Fruit fly (Drosophila melanogaster) whole organism, embryonic: ENCODE data around the gene CG13721.
A peak's percentile ranks its signal among the peaks of the same experiment; 100 is the strongest.

Experiments
- BEAF-32 ChIP-seq: fragments of 200-800 bp; sonication (Bioruptor generic); optimal IDR thresholded peaks from 3 replicates; lab custom pipeline; 2017; ENCODE audit warnings: missing biosample characterization, missing genetic modification characterization, mild to moderate bottlenecking, moderate library complexity, missing genetic modification reagents
- CG10147 ChIP-seq: fragments of 200-800 bp; sonication (Bioruptor generic); optimal IDR thresholded peaks from 2 replicates; lab custom pipeline; 2019; ENCODE audit warnings: missing biosample characterization, mild to moderate bottlenecking, missing genetic modification characterization, moderate library complexity
- CG10979 ChIP-seq: fragments of 200-800 bp; sonication (Bioruptor generic); optimal IDR thresholded peaks from 2 replicates; lab custom pipeline; 2018; ENCODE audit warnings: missing biosample characterization, mild to moderate bottlenecking, missing genetic modification characterization, moderate library complexity
- CG1233 ChIP-seq: fragments of 200-800 bp; sonication (Bioruptor generic); optimal IDR thresholded peaks from 4 replicates; lab custom pipeline; 2018; ENCODE audit warnings: missing biosample characterization, mild to moderate bottlenecking, missing genetic modification characterization
- CG12942 ChIP-seq: fragments of 200-800 bp; sonication (Bioruptor generic); optimal IDR thresholded peaks from 3 replicates; lab custom pipeline; 2016; ENCODE audit warnings: missing biosample characterization, missing genetic modification characterization
- CG13123 ChIP-seq: fragments of 200-800 bp; sonication (Bioruptor generic); optimal IDR thresholded peaks from 2 replicates; lab custom pipeline; 2016; ENCODE audit warnings: missing biosample characterization, missing genetic modification characterization
- CG15514 ChIP-seq: fragments of 200-800 bp; sonication (Bioruptor generic); optimal IDR thresholded peaks from 3 replicates; lab custom pipeline; 2017; ENCODE audit warnings: missing biosample characterization, missing genetic modification characterization, mild to moderate bottlenecking, moderate library complexity, missing genetic modification reagents
- CG1602 ChIP-seq: fragments of 200-800 bp; sonication (Bioruptor generic); optimal IDR thresholded peaks from 3 replicates; lab custom pipeline; 2016; ENCODE audit warnings: missing biosample characterization, missing genetic modification characterization
- CG17186 ChIP-seq: fragments of 200-800 bp; sonication (Bioruptor generic); optimal IDR thresholded peaks from 3 replicates; lab custom pipeline; 2017; ENCODE audit warnings: missing biosample characterization, missing genetic modification reagents, missing genetic modification characterization
- CG17802 ChIP-seq: fragments of 200-800 bp; sonication (Bioruptor generic); optimal IDR thresholded peaks from 2 replicates; lab custom pipeline; 2018; ENCODE audit warnings: missing biosample characterization, mild to moderate bottlenecking, missing genetic modification characterization, moderate library complexity
- CG30403 ChIP-seq: fragments of 200-800 bp; sonication (Bioruptor generic); optimal IDR thresholded peaks from 3 replicates; lab custom pipeline; 2016; ENCODE audit warnings: missing biosample characterization, missing genetic modification characterization
- CG32532 ChIP-seq: fragments of 200-800 bp; sonication (Bioruptor generic); IDR thresholded peaks from 2 replicates; pipeline ENCODE4 v1.3.6; 2022; ENCODE audit warnings: missing biosample characterization, missing genetic modification characterization
- CG32767 ChIP-seq: fragments of 200-800 bp; sonication (Bioruptor generic); IDR thresholded peaks from 2 replicates; pipeline ENCODE4 v1.3.6; 2022; ENCODE audit warnings: missing biosample characterization, missing genetic modification characterization
- CG4282 ChIP-seq: fragments of 200-800 bp; sonication (Bioruptor generic); optimal IDR thresholded peaks from 2 replicates; lab custom pipeline; 2016; ENCODE audit warnings: missing biosample characterization, missing genetic modification characterization
- CG4854 ChIP-seq: fragments of 200-800 bp; sonication (Bioruptor generic); optimal IDR thresholded peaks from 2 replicates; lab custom pipeline; 2016; ENCODE audit warnings: missing biosample characterization, missing genetic modification characterization, inconsistent platforms
- CG7271 ChIP-seq: fragments of 200-800 bp; sonication (Bioruptor generic); optimal IDR thresholded peaks from 2 replicates; lab custom pipeline; 2018; ENCODE audit warnings: missing biosample characterization, mild to moderate bottlenecking, missing genetic modification characterization, moderate library complexity
- CG8281 ChIP-seq: fragments of 200-800 bp; sonication (Bioruptor generic); optimal IDR thresholded peaks from 2 replicates; lab custom pipeline; 2018; ENCODE audit warnings: missing biosample characterization, mild to moderate bottlenecking, missing genetic modification characterization, moderate library complexity
- CG8290 ChIP-seq, 3 experiments: fragments of 200-800 bp; sonication (Bioruptor generic); optimal IDR thresholded peaks; 2 replicates each; lab custom pipeline; 2016 to 2019; ENCODE audit warnings: missing biosample characterization in 3 of 3, missing genetic modification characterization in 3 of 3, mild to moderate bottlenecking in 2 of 3, moderate library complexity in 1 of 3
- CG9437 ChIP-seq: fragments of 200-800 bp; sonication (Bioruptor generic); optimal IDR thresholded peaks from 2 replicates; lab custom pipeline; 2018; ENCODE audit warnings: missing biosample characterization, mild to moderate bottlenecking, missing genetic modification characterization
- CG9797 ChIP-seq: fragments of 200-800 bp; sonication (Bioruptor generic); optimal IDR thresholded peaks from 3 replicates; lab custom pipeline; 2018; ENCODE audit warnings: missing biosample characterization, mild to moderate bottlenecking, missing genetic modification characterization
- CkIIα-i1 ChIP-seq: fragments of 200-800 bp; sonication (Bioruptor generic); IDR thresholded peaks from 2 replicates; pipeline ENCODE4 v1.3.6; 2022; ENCODE audit warnings: missing biosample characterization, missing genetic modification characterization
- Dfd ChIP-seq, 2 experiments: fragments of >200 bp; optimal IDR thresholded peaks; 2 replicates each; lab custom pipeline; 2017; ENCODE audit warnings: missing biosample characterization in 2 of 2, missing genetic modification characterization in 2 of 2
- Doc2 ChIP-seq: fragments of 200-800 bp; sonication (Bioruptor generic); IDR thresholded peaks from 2 replicates; pipeline ENCODE4 v1.3.6; 2022; ENCODE audit warnings: missing biosample characterization, missing genetic modification characterization
- Ets97D ChIP-seq: fragments of 200-800 bp; sonication (Bioruptor generic); optimal IDR thresholded peaks from 3 replicates; lab custom pipeline; 2016; ENCODE audit warnings: missing biosample characterization, missing genetic modification characterization
- HmgD ChIP-seq: fragments of 200-800 bp; sonication (Bioruptor generic); optimal IDR thresholded peaks from 3 replicates; lab custom pipeline; 2016; ENCODE audit warnings: missing biosample characterization, missing genetic modification characterization
- HmgZ ChIP-seq: fragments of 200-800 bp; sonication (Bioruptor generic); optimal IDR thresholded peaks from 2 replicates; lab custom pipeline; 2018; ENCODE audit warnings: missing biosample characterization, mild to moderate bottlenecking, missing genetic modification characterization
- Hr39 ChIP-seq: fragments of >200 bp; optimal IDR thresholded peaks from 2 replicates; lab custom pipeline; 2017
- Jarid2 ChIP-seq: fragments of 200-800 bp; sonication (Bioruptor generic); optimal IDR thresholded peaks from 3 replicates; lab custom pipeline; 2017; ENCODE audit warnings: mild to moderate bottlenecking, missing biosample characterization, missing genetic modification reagents, missing genetic modification characterization
- Mad ChIP-seq: fragments of 200-800 bp; sonication (Bioruptor generic); optimal IDR thresholded peaks from 2 replicates; lab custom pipeline; 2016; ENCODE audit warnings: missing biosample characterization, missing genetic modification characterization
- Optix ChIP-seq: fragments of 200-800 bp; sonication (Bioruptor generic); IDR thresholded peaks from 3 replicates; pipeline ENCODE4 v1.3.6; 2022; ENCODE audit warnings: missing biosample characterization, missing genetic modification characterization
- Sin3A ChIP-seq: fragments of >200 bp; optimal IDR thresholded peaks from 2 replicates; lab custom pipeline; 2018
- Spps ChIP-seq: fragments of 200-800 bp; sonication (Bioruptor generic); optimal IDR thresholded peaks from 2 replicates; lab custom pipeline; 2018; ENCODE audit warnings: missing biosample characterization, mild to moderate bottlenecking, missing genetic modification characterization
- Stat92E ChIP-seq, 3 experiments: fragments of >200 bp in 2 of 3; fragments of 200-800 bp in 1 of 3; sonication (Bioruptor generic) in 1 of 3; optimal IDR thresholded peaks; 2 replicates each; lab custom pipeline; 2017 to 2019; ENCODE audit warnings: missing biosample characterization in 3 of 3, missing genetic modification characterization in 3 of 3, mild to moderate bottlenecking in 1 of 3, moderate library complexity in 1 of 3
- Xrp1 ChIP-seq: fragments of 200-800 bp; sonication (Bioruptor generic); IDR thresholded peaks from 2 replicates; pipeline ENCODE4 v1.3.6; 2022; ENCODE audit warnings: missing biosample characterization, missing genetic modification characterization
- YL-1 ChIP-seq: fragments of 200-800 bp; sonication (Bioruptor generic); optimal IDR thresholded peaks from 3 replicates; lab custom pipeline; 2017; ENCODE audit warnings: missing biosample characterization, mild to moderate bottlenecking, missing genetic modification characterization
- ap ChIP-seq: fragments of 200-800 bp; sonication (Bioruptor generic); IDR thresholded peaks from 2 replicates; pipeline ENCODE4 v1.3.6; 2022; ENCODE audit warnings: missing biosample characterization, missing genetic modification characterization
- btn ChIP-seq: fragments of 200-800 bp; sonication (Bioruptor generic); optimal IDR thresholded peaks from 2 replicates; lab custom pipeline; 2016; ENCODE audit warnings: missing biosample characterization, missing genetic modification characterization
- chif ChIP-seq, 2 experiments: fragments of 200-800 bp; sonication (Bioruptor generic); optimal IDR thresholded peaks; 3 replicates each; lab custom pipeline; 2016; ENCODE audit warnings: missing biosample characterization in 2 of 2, missing genetic modification characterization in 2 of 2
- hbn ChIP-seq: fragments of 200-800 bp; sonication (Bioruptor generic); IDR thresholded peaks from 2 replicates; pipeline ENCODE4 v1.3.6; 2022; ENCODE audit warnings: missing biosample characterization, missing genetic modification characterization; ENCODE audit not compliant: partially characterized antibody
- kah ChIP-seq: fragments of 200-800 bp; sonication (Bioruptor generic); optimal IDR thresholded peaks from 2 replicates; lab custom pipeline; 2018; ENCODE audit warnings: missing biosample characterization, mild to moderate bottlenecking, missing genetic modification characterization
- lilli ChIP-seq: fragments of 200-800 bp; sonication (Bioruptor generic); optimal IDR thresholded peaks from 3 replicates; lab custom pipeline; 2016; ENCODE audit warnings: missing biosample characterization, missing genetic modification characterization
- salm ChIP-seq: fragments of 200-800 bp; sonication (Bioruptor generic); optimal IDR thresholded peaks from 2 replicates; lab custom pipeline; 2018; ENCODE audit warnings: missing biosample characterization, mild to moderate bottlenecking, missing genetic modification characterization
- schlank ChIP-seq: fragments of 200-800 bp; sonication (Bioruptor generic); optimal IDR thresholded peaks from 2 replicates; lab custom pipeline; 2018; ENCODE audit warnings: missing biosample characterization, mild to moderate bottlenecking, missing genetic modification characterization
- sens-2 ChIP-seq: fragments of 200-800 bp; sonication (Bioruptor generic); IDR thresholded peaks from 2 replicates; pipeline ENCODE4 v1.3.6; 2022; ENCODE audit warnings: missing biosample characterization, missing genetic modification characterization
- slbo ChIP-seq: fragments of 200-800 bp; sonication (Bioruptor generic); IDR thresholded peaks from 2 replicates; pipeline ENCODE4 v1.3.6; 2022; ENCODE audit warnings: missing biosample characterization, missing genetic modification characterization
- tap ChIP-seq: fragments of 200-800 bp; optimal IDR thresholded peaks from 3 replicates; lab custom pipeline; 2019; ENCODE audit warnings: missing biosample characterization, mild to moderate bottlenecking, missing genetic modification characterization, moderate library complexity
- ttk ChIP-seq: fragments of 200-800 bp; sonication (Bioruptor generic); IDR thresholded peaks from 2 replicates; pipeline ENCODE4 v2.1.2; 2022; ENCODE audit warnings: missing biosample characterization, missing genetic modification characterization
- vvl ChIP-seq: fragments of 200-800 bp; sonication (Bioruptor generic); IDR thresholded peaks from 2 replicates; pipeline ENCODE4 v1.3.6; 2022; ENCODE audit warnings: missing biosample characterization, missing genetic modification characterization
- yki ChIP-seq: fragments of >200 bp; optimal IDR thresholded peaks from 3 replicates; lab custom pipeline; 2018
- z ChIP-seq: fragments of 200-800 bp; sonication (Bioruptor generic); IDR thresholded peaks from 3 replicates; pipeline ENCODE4 v1.3.6; 2022; ENCODE audit warnings: missing biosample characterization, missing genetic modification characterization

Gene CG13721

dm6 chr3L:4541573-4542371 is 44.2 kb upstream of the CG13721 start, which contains the start of gene CG11357 (continued):
- TF ChIP-seq CG9797 (GFP tag; lab: Kevin White, UChicago) (peak; percentile 62), Sin3A (no peak), ttk (GFP tag; lab: Robert Waterston, UW) (peak; percentile 98), CG7271 (tag; lab: Kevin White, UChicago) (peak; percentile 97), CG30403 (GFP tag; lab: Kevin White, UChicago) (peak; percentile 97), Hr39 (lab: Kevin White, UChicago) (no peak), CG8290 (GFP tag; optimal IDR thresholded peaks at IDR 0.05; lab: Kevin White, UChicago) (peak; percentile 90), CG8290 (tag; optimal IDR thresholded peaks at IDR 0.05; lab: Kevin White, UChicago) (peak; percentile 59 to 64), Dfd (GFP tag; optimal IDR thresholded peaks at IDR 0.05; lab: Kevin White, UChicago) (no peak), yki (lab: Kevin White, UChicago) (peak; percentile 38), Doc2 (GFP tag; lab: Robert Waterston, UW) (peak; percentile 93), CG9437 (GFP tag; lab: Kevin White, UChicago) (peak; percentile 93), CG13123 (GFP tag; lab: Kevin White, UChicago) (peak; percentile 94), CG8281 (peak; percentile 94), Mad (GFP tag; lab: Kevin White, UChicago) (peak; percentile 93), lilli (GFP tag; lab: Kevin White, UChicago) (peak; percentile 95), CG32767 (peak; percentile 99), CG4282 (GFP tag; lab: Kevin White, UChicago) (peak; percentile 31), btn (GFP tag; lab: Kevin White, UChicago) (peak; percentile 47), HmgD (GFP tag; lab: Kevin White, UChicago) (no peak), Optix (GFP tag; lab: Robert Waterston, UW) (peak; percentile 88), CG17802 (tag; lab: Kevin White, UChicago) (peak; percentile 77), hbn (GFP tag; lab: Robert Waterston, UW) (peak; percentile 66), Stat92E (GFP tag; optimal IDR thresholded peaks at IDR 0.05; lab: Kevin White, UChicago) (peak in 1 of 3 experiments; percentile 95), Xrp1 (peak; percentile 100), CG15514 (GFP tag; lab: Kevin White, UChicago) (peak; percentile 94), CG32532 (GFP tag; lab: Robert Waterston, UW) (peak; percentile 99), CG4854 (peak; percentile 83), CG12942 (GFP tag; lab: Kevin White, UChicago) (peak; percentile 97), z (GFP tag; lab: Robert Waterston, UW) (peak; percentile 78; the same call in 2 of the 3 replicates), CG17186 (GFP tag; lab: Kevin White, UChicago) (peak; percentile 71), CkIIα-i1 (GFP tag; lab: Robert Waterston, UW) (peak; percentile 91), BEAF-32 (GFP tag; lab: Kevin White, UChicago) (peak; percentile 81), vvl (GFP tag; lab: Robert Waterston, UW) (peak; percentile 100), CG10147 (GFP tag; lab: Kevin White, UChicago) (peak; percentile 99), schlank (tag; lab: Kevin White, UChicago) (peak; percentile 91), CG1233 (GFP tag; lab: Kevin White, UChicago) (peak; percentile 98), tap (tag; lab: Kevin White, UChicago) (peak; percentile 99), CG1602 (GFP tag; lab: Kevin White, UChicago) (peak; percentile 97), slbo (GFP tag; lab: Robert Waterston, UW) (peak; percentile 99), Spps (tag; lab: Kevin White, UChicago) (peak; percentile 98), CG10979 (tag; lab: Kevin White, UChicago) (peak; percentile 99), Ets97D (peak; percentile 64), salm (peak; percentile 99), HmgZ (tag; lab: Kevin White, UChicago) (peak; percentile 98), kah (GFP tag; lab: Kevin White, UChicago) (peak; percentile 95), YL-1 (peak; percentile 93), Jarid2 (GFP tag; lab: Kevin White, UChicago) (peak; percentile 84), chif (GFP tag; optimal IDR thresholded peaks at IDR 0.05; lab: Kevin White, UChicago) (peak; percentile 72 to 82), ap (peak; percentile 98), sens-2 (GFP tag; lab: Robert Waterston, UW) (peak; percentile 88)
